Fruit fly (Drosophila melanogaster) whole organism, adult: ENCODE measurements around the gene Smyd3.

Experiments used
- CG11617 ChIP-seq: fragments of 200-800 bp; sonication (Bioruptor generic); optimal IDR thresholded peaks from 2 replicates; lab custom pipeline; 2017; ENCODE audit warnings: mild to moderate bottlenecking, missing biosample characterization, missing genetic modification reagents, missing genetic modification characterization
- CG12768 ChIP-seq: fragments of 200-800 bp; sonication (Bioruptor generic); optimal IDR thresholded peaks from 2 replicates; lab custom pipeline; 2017; ENCODE audit warnings: missing biosample characterization, missing genetic modification characterization, mild to moderate bottlenecking, moderate library complexity, missing genetic modification reagents
- CG14711 ChIP-seq: fragments of 200-800 bp; sonication (Bioruptor generic); optimal IDR thresholded peaks from 2 replicates; lab custom pipeline; 2018; ENCODE audit warnings: missing biosample characterization, mild to moderate bottlenecking, missing genetic modification characterization, moderate library complexity
- CG1620 ChIP-seq: fragments of 200-800 bp; sonication (Bioruptor generic); optimal IDR thresholded peaks from 2 replicates; lab custom pipeline; 2016; ENCODE audit warnings: missing biosample characterization, missing genetic modification characterization
- CG33017 ChIP-seq: fragments of 200-800 bp; sonication (Bioruptor generic); optimal IDR thresholded peaks from 2 replicates; lab custom pipeline; 2018; ENCODE audit warnings: missing biosample characterization, mild to moderate bottlenecking, missing genetic modification characterization, moderate library complexity
- CG5204 ChIP-seq: fragments of 200-800 bp; sonication (Bioruptor generic); optimal IDR thresholded peaks from 2 replicates; lab custom pipeline; 2016; ENCODE audit warnings: missing biosample characterization, missing genetic modification characterization
- CG7045 ChIP-seq: fragments of 200-800 bp; sonication (Bioruptor generic); optimal IDR thresholded peaks from 2 replicates; lab custom pipeline; 2017; ENCODE audit warnings: missing biosample characterization, mild to moderate bottlenecking, missing genetic modification characterization
- CG7101 ChIP-seq: fragments of 200-800 bp; sonication (Bioruptor generic); optimal IDR thresholded peaks from 2 replicates; lab custom pipeline; 2018; ENCODE audit warnings: missing biosample characterization, mild to moderate bottlenecking, missing genetic modification characterization, moderate library complexity
- Clk ChIP-seq: fragments of 200-800 bp; sonication (Bioruptor generic); optimal IDR thresholded peaks from 2 replicates; lab custom pipeline; 2017; ENCODE audit warnings: missing biosample characterization, missing genetic modification characterization
- Crg-1 ChIP-seq: fragments of 200-800 bp; sonication (Bioruptor generic); optimal IDR thresholded peaks from 2 replicates; lab custom pipeline; 2016; ENCODE audit warnings: missing biosample characterization, missing genetic modification characterization
- Hr96 ChIP-seq: fragments of 200-800 bp; sonication (Bioruptor generic); optimal IDR thresholded peaks from 2 replicates; lab custom pipeline; 2016; ENCODE audit warnings: missing biosample characterization, missing genetic modification characterization
- Mnt ChIP-seq: fragments of 200-800 bp; sonication (Bioruptor generic); optimal IDR thresholded peaks from 2 replicates; lab custom pipeline; 2016; ENCODE audit warnings: missing biosample characterization, mild to moderate bottlenecking, missing genetic modification characterization
- bab1 ChIP-seq: fragments of 200-800 bp; sonication (Bioruptor generic); optimal IDR thresholded peaks from 3 replicates; lab custom pipeline; 2019; ENCODE audit warnings: missing biosample characterization, mild to moderate bottlenecking, missing genetic modification characterization, moderate library complexity
- cic ChIP-seq: fragments of 200-800 bp; sonication (Bioruptor generic); optimal IDR thresholded peaks from 2 replicates; lab custom pipeline; 2017; ENCODE audit warnings: missing biosample characterization, mild to moderate bottlenecking, missing genetic modification characterization, moderate library complexity
- cnc ChIP-seq, 2 experiments: fragments of >200 bp; optimal IDR thresholded peaks; 2 replicates each; lab custom pipeline; 2017
- kay ChIP-seq: fragments of 200-800 bp; sonication (Bioruptor generic); peaks from one replicate; lab custom pipeline; 2016; ENCODE audit warnings: missing biosample characterization, missing genetic modification characterization, borderline replicate concordance
- ovo ChIP-seq: fragments of 200-800 bp; sonication (Bioruptor generic); optimal IDR thresholded peaks from 2 replicates; lab custom pipeline; 2016; ENCODE audit warnings: missing biosample characterization, missing genetic modification characterization
- pad ChIP-seq: fragments of 200-800 bp; sonication (Bioruptor generic); optimal IDR thresholded peaks from 3 replicates; lab custom pipeline; 2017; ENCODE audit warnings: missing biosample characterization, missing genetic modification characterization, mild to moderate bottlenecking, moderate library complexity, missing genetic modification reagents
- tj ChIP-seq: fragments of 200-800 bp; sonication (Bioruptor generic); optimal IDR thresholded peaks from 3 replicates; lab custom pipeline; 2017; ENCODE audit warnings: missing biosample characterization, mild to moderate bottlenecking, missing genetic modification characterization, moderate library complexity
- toe ChIP-seq: fragments of 200-800 bp; sonication (Bioruptor generic); optimal IDR thresholded peaks from 2 replicates; lab custom pipeline; 2016; ENCODE audit warnings: missing biosample characterization, missing genetic modification characterization

The Smyd3 gene

dm6 chrX:2617417-2617816 is 8.7 kb upstream of the Smyd3 start:
- no peak for TF ChIP-seq Mnt
- no peak for TF ChIP-seq toe (GFP tag; lab: Kevin White, UChicago)
- no peak for TF ChIP-seq pad
- no peak for TF ChIP-seq CG1620 (GFP tag; lab: Kevin White, UChicago)
- TF ChIP-seq Hr96: no peak

dm6 chrX:2610236-2610635 is 1.6 kb upstream of the Smyd3 start, which contains the start of gene eIF3g1:
eIF3g1 (minus strand) TSS chrX:2610336.
- peak; percentile 22 for TF ChIP-seq Mnt

- TF ChIP-seq kay: no peak
- TF ChIP-seq Mnt: peak; percentile 36
- TF ChIP-seq CG14711 (tag; lab: Kevin White, UChicago): peak; percentile 16
- TF ChIP-seq Crg-1 (GFP tag; lab: Kevin White, UChicago): no peak
- peak; percentile 12 for TF ChIP-seq CG1620 (GFP tag; lab: Kevin White, UChicago)
- no peak for TF ChIP-seq CG5204 (GFP tag; lab: Kevin White, UChicago)
- peak; percentile 93 for TF ChIP-seq tj (GFP tag; lab: Kevin White, UChicago)
- no peak for TF ChIP-seq CG7045 (GFP tag; lab: Kevin White, UChicago)
- TF ChIP-seq CG12768 (GFP tag; lab: Kevin White, UChicago): no peak
- peak; percentile 31 for TF ChIP-seq CG7101 (tag; lab: Kevin White, UChicago)
- peak; percentile 71 for TF ChIP-seq bab1 (GFP tag; lab: Kevin White, UChicago)
Measured at dm6 chrX:2603851-2604505, 4.7 kb downstream of the Smyd3 start, which contains the start of the genes Klp3A and Zw10. Klp3A (minus strand) TSS chrX:2604052. Zw10 (plus strand) TSS chrX:2604197.

- TF ChIP-seq Clk (GFP tag; lab: Kevin White, UChicago) (peak; percentile 74), bab1 (GFP tag; lab: Kevin White, UChicago) (peak; percentile 66), Hr96 (peak; percentile 92), pad (peak; percentile 81), CG33017 (peak; percentile 91), tj (GFP tag; lab: Kevin White, UChicago) (peak; percentile 57), CG11617 (GFP tag; lab: Kevin White, UChicago) (peak; percentile 88), toe (GFP tag; lab: Kevin White, UChicago) (no peak), Mnt (peak; percentile 70), CG1620 (GFP tag; lab: Kevin White, UChicago) (peak; percentile 57), cnc (optimal IDR thresholded peaks at IDR 0.05; lab: Kevin White, UChicago) (no peak), kay (no peak), CG5204 (GFP tag; lab: Kevin White, UChicago) (no peak), CG7045 (GFP tag; lab: Kevin White, UChicago) (peak; percentile 84), ovo (no peak), Crg-1 (GFP tag; lab: Kevin White, UChicago) (peak; percentile 89), CG14711 (tag; lab: Kevin White, UChicago) (peak; percentile 90), CG12768 (GFP tag; lab: Kevin White, UChicago) (peak; percentile 89), cic (GFP tag; lab: Kevin White, UChicago) (peak; percentile 43), CG7101 (tag; lab: Kevin White, UChicago) (peak; percentile 93)
Measured at dm6 chrX:2593753-2594096, 15.0 kb downstream of the Smyd3 start.

dm6 chrX:2593094-2593752 is 15.5 kb downstream of the Smyd3 start:
- TF ChIP-seq kay: peak; percentile 86
- TF ChIP-seq Hr96: no peak

dm6 chrX:2592243-2592642 is 16.4 kb downstream of the Smyd3 start:
- TF ChIP-seq cic (GFP tag; lab: Kevin White, UChicago): no peak
- TF ChIP-seq CG1620 (GFP tag; lab: Kevin White, UChicago): no peak
- no peak for TF ChIP-seq kay
- no peak for TF ChIP-seq bab1 (GFP tag; lab: Kevin White, UChicago)

dm6 chrX:2591315-2591999 is 17.2 kb downstream of the Smyd3 start:
- TF ChIP-seq ovo: no peak
- no peak for TF ChIP-seq bab1 (GFP tag; lab: Kevin White, UChicago)
- no peak for TF ChIP-seq Clk (GFP tag; lab: Kevin White, UChicago)
- TF ChIP-seq tj (GFP tag; lab: Kevin White, UChicago): peak; percentile 9
- peak; percentile 45 for TF ChIP-seq CG5204 (GFP tag; lab: Kevin White, UChicago)
- TF ChIP-seq Crg-1 (GFP tag; lab: Kevin White, UChicago): no peak
- TF ChIP-seq cic (GFP tag; lab: Kevin White, UChicago): peak; percentile 52
- peak; percentile 16 for TF ChIP-seq toe (GFP tag; lab: Kevin White, UChicago)
- TF ChIP-seq CG7045 (GFP tag; lab: Kevin White, UChicago): no peak
- TF ChIP-seq kay: peak; percentile 88
- no peak for TF ChIP-seq CG12768 (GFP tag; lab: Kevin White, UChicago)
- no peak for TF ChIP-seq CG14711 (tag; lab: Kevin White, UChicago)
- TF ChIP-seq CG7101 (tag; lab: Kevin White, UChicago): peak; percentile 42
- no peak for TF ChIP-seq CG33017
- TF ChIP-seq CG1620 (GFP tag; lab: Kevin White, UChicago): no peak
- TF ChIP-seq cnc (optimal IDR thresholded peaks at IDR 0.05; lab: Kevin White, UChicago): no peak
- peak; percentile 69 for TF ChIP-seq CG11617 (GFP tag; lab: Kevin White, UChicago)
- no peak for TF ChIP-seq Mnt
- peak; percentile 37 for TF ChIP-seq pad
- TF ChIP-seq Hr96: peak; percentile 61
